Worm (Caenorhabditis elegans) whole organism, young adult: ENCODE data around the gene W10G11.1.

Experiments used
- B0261.1 ChIP-seq: sonication (generic microtip); optimal IDR thresholded peaks from 2 replicates; lab custom pipeline; 2016; ENCODE audit warnings: mild to moderate bottlenecking, missing genetic modification characterization, moderate library complexity, missing compliant biosample characterization
- C06A6.2 ChIP-seq: fragments of 200-800 bp; sonication (Bioruptor generic); conservative IDR thresholded peaks from 2 replicates; pipeline ENCODE4 v1.3.6; 2022; ENCODE audit warnings: missing genetic modification characterization, missing compliant biosample characterization
- D2030.7 ChIP-seq: fragments of 200-800 bp; sonication (Bioruptor generic); IDR thresholded peaks from 2 replicates; pipeline ENCODE4 v1.3.6; 2022; ENCODE audit warnings: missing genetic modification reagents, missing genetic modification characterization, missing compliant biosample characterization
- F10E7.11 ChIP-seq: sonication (generic microtip); optimal IDR thresholded peaks from 2 replicates; lab custom pipeline; 2017; ENCODE audit warnings: mild to moderate bottlenecking, missing genetic modification characterization, moderate library complexity, missing compliant biosample characterization
- F39B2.1 ChIP-seq: fragments of 200-800 bp; sonication (Bioruptor generic); IDR thresholded peaks from 2 replicates; pipeline ENCODE4 v1.3.6; 2022; ENCODE audit warnings: missing genetic modification reagents, missing genetic modification characterization, missing compliant biosample characterization
- F57A8.1 ChIP-seq: fragments of 200-800 bp; sonication (Bioruptor generic); optimal IDR thresholded peaks from 2 replicates; lab custom pipeline; 2018; ENCODE audit warnings: mild to moderate bottlenecking, missing genetic modification characterization, moderate library complexity, missing compliant biosample characterization
- F57C9.4 ChIP-seq: sonication (generic microtip); optimal IDR thresholded peaks from 2 replicates; lab custom pipeline; 2017; ENCODE audit warnings: mild to moderate bottlenecking, missing genetic modification characterization, missing compliant biosample characterization
- K11D2.4 ChIP-seq: fragments of 200-800 bp; sonication (Bioruptor generic); IDR thresholded peaks from 2 replicates; pipeline ENCODE4 v1.3.6; 2022; ENCODE audit warnings: missing genetic modification reagents, missing genetic modification characterization, missing compliant biosample characterization
- Y53G8AR.9 ChIP-seq: fragments of 200-800 bp; sonication (Bioruptor generic); conservative IDR thresholded peaks from 2 replicates; pipeline ENCODE4 v1.3.6; 2022; ENCODE audit warnings: missing genetic modification reagents, missing genetic modification characterization, missing compliant biosample characterization
- Y56A3A.18 ChIP-seq: fragments of 200-800 bp; sonication (Bioruptor generic); IDR thresholded peaks from 2 replicates; pipeline ENCODE4 v1.3.6; 2022; ENCODE audit warnings: missing genetic modification reagents, missing genetic modification characterization, missing compliant biosample characterization
- Y67H2A.10 ChIP-seq: fragments of 200-800 bp; sonication (Bioruptor generic); conservative IDR thresholded peaks from 2 replicates; pipeline ENCODE4 v1.3.6; 2022; ENCODE audit warnings: missing genetic modification reagents, missing genetic modification characterization, missing compliant biosample characterization
- aptf-2 ChIP-seq: fragments of 200-800 bp; sonication (Bioruptor generic); conservative IDR thresholded peaks from 2 replicates; pipeline ENCODE4 v1.3.6; 2022; ENCODE audit warnings: missing genetic modification reagents, missing genetic modification characterization, missing compliant biosample characterization
- attf-5 ChIP-seq: fragments of 200-800 bp; sonication (Bioruptor generic); optimal IDR thresholded peaks from 2 replicates; lab custom pipeline; 2018; ENCODE audit warnings: mild to moderate bottlenecking, missing genetic modification characterization, missing compliant biosample characterization
- bed-2 ChIP-seq: fragments of 200-800 bp; sonication (Bioruptor generic); IDR thresholded peaks from 2 replicates; pipeline ENCODE4 v1.3.6; 2022; ENCODE audit warnings: missing genetic modification reagents, missing genetic modification characterization, missing compliant biosample characterization
- ceh-100 ChIP-seq: fragments of 200-800 bp; sonication (Bioruptor generic); IDR thresholded peaks from 2 replicates; pipeline ENCODE4 v1.3.6; 2022; ENCODE audit warnings: missing genetic modification reagents, missing genetic modification characterization, missing compliant biosample characterization
- ceh-91 ChIP-seq: fragments of 200-800 bp; sonication (Bioruptor generic); IDR thresholded peaks from 2 replicates; pipeline ENCODE4 v1.3.6; 2022; ENCODE audit warnings: missing genetic modification reagents, missing genetic modification characterization, missing compliant biosample characterization
- dpff-1 ChIP-seq: sonication (generic microtip); optimal IDR thresholded peaks from 2 replicates; lab custom pipeline; 2017; ENCODE audit warnings: mild to moderate bottlenecking, missing genetic modification characterization, missing compliant biosample characterization
- dpl-1 ChIP-seq: fragments of 150-350 bp; optimal IDR thresholded peaks from 2 replicates; lab custom pipeline; 2014; ENCODE audit warnings: missing biosample characterization, missing genetic modification reagents, missing genetic modification characterization
- efl-1 ChIP-seq: fragments of 150-350 bp; optimal IDR thresholded peaks from 2 replicates; lab custom pipeline; 2014; ENCODE audit warnings: missing biosample characterization, missing genetic modification reagents, missing genetic modification characterization
- egrh-3 ChIP-seq: fragments of 200-800 bp; sonication (Bioruptor generic); IDR thresholded peaks from 2 replicates; pipeline ENCODE4 v1.3.6; 2022; ENCODE audit warnings: missing genetic modification reagents, missing genetic modification characterization, missing compliant biosample characterization
- him-1 ChIP-seq: sonication (generic microtip); optimal IDR thresholded peaks from 2 replicates; lab custom pipeline; 2016; ENCODE audit warnings: missing genotype, missing genetic modification reagents, missing genetic modification characterization, missing compliant biosample characterization
- hmg-1.2 ChIP-seq: fragments of 200-800 bp; sonication (Bioruptor generic); IDR thresholded peaks from 2 replicates; pipeline ENCODE4 v1.3.6; 2022; ENCODE audit warnings: missing genetic modification reagents, missing genetic modification characterization, missing compliant biosample characterization
- lin-35 ChIP-seq, 3 experiments: fragments of 150-350 bp in 2 of 3; sonication (generic microtip) in 1 of 3; optimal IDR thresholded peaks; 2 replicates each; lab custom pipeline; 2014 to 2018; ENCODE audit warnings: missing biosample characterization in 3 of 3, missing genetic modification characterization in 3 of 3, missing genetic modification reagents in 3 of 3
- madf-6 ChIP-seq: fragments of 200-800 bp; sonication (Bioruptor generic); IDR thresholded peaks from 2 replicates; pipeline ENCODE4 v1.3.6; 2022; ENCODE audit warnings: missing genetic modification reagents, missing genetic modification characterization, missing compliant biosample characterization
- madf-8 ChIP-seq: fragments of 200-800 bp; sonication (Bioruptor generic); conservative IDR thresholded peaks from 2 replicates; pipeline ENCODE4 v1.3.6; 2022; ENCODE audit warnings: missing genetic modification reagents, missing genetic modification characterization, missing compliant biosample characterization
- mes-4 ChIP-seq: sonication (generic microtip); optimal IDR thresholded peaks from 2 replicates; lab custom pipeline; 2016; ENCODE audit warnings: missing genotype, missing genetic modification characterization, missing compliant biosample characterization
- nfya-2 ChIP-seq: fragments of 200-800 bp; sonication (Bioruptor generic); IDR thresholded peaks from 2 replicates; pipeline ENCODE4 v1.3.6; 2022; ENCODE audit warnings: missing genetic modification reagents, missing genetic modification characterization, missing compliant biosample characterization
- nfyb-1 ChIP-seq: fragments of 200-800 bp; sonication (Bioruptor generic); IDR thresholded peaks from 2 replicates; pipeline ENCODE4 v1.3.6; 2022; ENCODE audit warnings: missing genetic modification reagents, missing genetic modification characterization, missing compliant biosample characterization
- nhr-90 ChIP-seq: sonication (generic microtip); optimal IDR thresholded peaks from 2 replicates; lab custom pipeline; 2016; ENCODE audit warnings: missing genotype, mild to moderate bottlenecking, missing genetic modification characterization, missing compliant biosample characterization
- pha-4 ChIP-seq: fragments of 150-350 bp; sonication (generic microtip); optimal IDR thresholded peaks from 2 replicates; lab custom pipeline; 2014; ENCODE audit warnings: missing biosample characterization, missing genetic modification reagents, missing genetic modification characterization
- rcor-1 ChIP-seq: fragments of 200-800 bp; sonication (Bioruptor generic); IDR thresholded peaks from 2 replicates; pipeline ENCODE4 v1.3.6; 2022; ENCODE audit warnings: missing genetic modification reagents, missing genetic modification characterization, missing compliant biosample characterization
- rec-8 ChIP-seq, 2 experiments: sonication (generic microtip); optimal IDR thresholded peaks; 2 replicates each; lab custom pipeline; 2016; ENCODE audit warnings: mild to moderate bottlenecking in 2 of 2, missing genetic modification characterization in 2 of 2, missing genetic modification reagents in 2 of 2, missing genotype in 2 of 2, missing biosample characterization in 1 of 2, missing compliant biosample characterization in 1 of 2, moderate library complexity in 1 of 2
- somi-1 ChIP-seq: fragments of 200-800 bp; sonication (Bioruptor generic); optimal IDR thresholded peaks from 2 replicates; lab custom pipeline; 2018; ENCODE audit warnings: mild to moderate bottlenecking, missing genetic modification characterization, missing compliant biosample characterization
- sptf-2 ChIP-seq: fragments of 200-800 bp; sonication (Bioruptor generic); optimal IDR thresholded peaks from 2 replicates; lab custom pipeline; 2018; ENCODE audit warnings: mild to moderate bottlenecking, missing genetic modification characterization, missing compliant biosample characterization
- tbp1 ChIP-seq: fragments of 200-800 bp; sonication (Bioruptor generic); optimal IDR thresholded peaks from 2 replicates; lab custom pipeline; 2018; ENCODE audit warnings: mild to moderate bottlenecking, missing genetic modification characterization, missing compliant biosample characterization
- zim-3 ChIP-seq: sonication (generic microtip); optimal IDR thresholded peaks from 2 replicates; lab custom pipeline; 2017; ENCODE audit warnings: mild to moderate bottlenecking, missing genetic modification characterization, moderate library complexity, missing compliant biosample characterization
- ztf-18 ChIP-seq: sonication (generic microtip); optimal IDR thresholded peaks from 2 replicates; lab custom pipeline; 2016; ENCODE audit warnings: missing genotype, mild to moderate bottlenecking, missing genetic modification characterization, missing compliant biosample characterization
- ztf-26 ChIP-seq: sonication (generic microtip); optimal IDR thresholded peaks from 2 replicates; lab custom pipeline; 2017; ENCODE audit warnings: missing genetic modification characterization, missing compliant biosample characterization
- ztf-3 ChIP-seq: fragments of 200-800 bp; sonication (Bioruptor generic); optimal IDR thresholded peaks from 2 replicates; lab custom pipeline; 2018; ENCODE audit warnings: mild to moderate bottlenecking, missing genetic modification characterization, missing compliant biosample characterization

W10G11.1 gene

DNA sequence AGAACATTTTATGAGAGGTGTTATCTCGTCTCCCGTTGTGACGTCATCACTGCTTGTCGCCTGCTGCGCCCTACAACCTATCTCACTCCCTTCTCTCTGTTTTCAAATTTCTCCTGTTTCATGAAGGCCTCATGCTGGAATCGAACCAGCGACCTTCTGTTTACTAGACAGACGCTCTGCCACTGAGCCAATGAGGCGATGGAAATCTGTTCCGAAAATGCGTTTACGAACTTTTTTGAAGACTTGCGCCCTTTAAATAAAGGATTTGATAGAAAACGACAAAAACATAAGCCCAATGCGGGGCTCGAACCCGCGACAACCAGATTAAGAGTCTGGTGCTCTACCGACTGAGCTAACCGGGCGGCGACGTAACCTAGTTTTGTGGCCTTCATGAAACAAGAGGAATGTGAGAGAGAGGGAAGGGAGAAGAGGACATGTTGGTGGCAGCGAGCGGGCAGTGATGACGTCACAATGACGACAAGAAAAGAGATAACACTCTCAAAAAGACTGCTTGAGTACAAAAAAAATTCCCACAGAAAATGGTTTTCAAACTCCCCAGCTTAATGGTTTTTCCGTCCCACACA, 41.4 kb downstream of the W10G11.1 start, which contains the start of gene clec-126 (continued):
- TF ChIP-seq F39B2.1, result no peak
- no peak for TF ChIP-seq bed-2
- peak; percentile 50; the same call in 1 of the 2 replicates for TF ChIP-seq C06A6.2 (GFP tag; lab: Robert Waterston, UW)
- peak; percentile 73; the same call in 1 of the 2 replicates for TF ChIP-seq Y56A3A.18
- TF ChIP-seq attf-5 (GFP tag; lab: Kevin White, UChicago), result peak; percentile 80
- no peak for TF ChIP-seq aptf-2 (GFP tag; lab: Robert Waterston, UW)
- TF ChIP-seq F10E7.11 (tag; lab: Kevin White, UChicago), result no peak
- TF ChIP-seq F57C9.4, result no peak
- TF ChIP-seq nfya-2 (GFP tag; lab: Robert Waterston, UW), result no peak
- TF ChIP-seq dpl-1 (GFP tag; lab: Kevin White, UChicago), result peak; percentile 31
- TF ChIP-seq egrh-3 (GFP tag; lab: Robert Waterston, UW), result peak; percentile 54
- peak; percentile 87 for TF ChIP-seq him-1 (tag; lab: Kevin White, UChicago)
- TF ChIP-seq lin-35 (GFP tag; optimal IDR thresholded peaks at IDR 0.05; lab: Kevin White, UChicago), result peak in 1 of 3 experiments; percentile 58
- TF ChIP-seq nfyb-1, result peak; percentile 89
- peak; percentile 54 for TF ChIP-seq F57A8.1 (GFP tag; lab: Kevin White, UChicago)
- TF ChIP-seq ceh-91 (GFP tag; lab: Robert Waterston, UW), result 0 out of 2 replicates have a peak, but pooled peaks have one; percentile 29
- TF ChIP-seq madf-6 (GFP tag; lab: Robert Waterston, UW), result peak; percentile 71
- peak; percentile 12 for TF ChIP-seq efl-1 (GFP tag; lab: Kevin White, UChicago)
- no peak for TF ChIP-seq Y67H2A.10 (GFP tag; lab: Robert Waterston, UW)
- TF ChIP-seq ztf-18, result peak; percentile 77
- peak; percentile 59; the same call in 1 of the 2 replicates for TF ChIP-seq Y53G8AR.9 (GFP tag; lab: Robert Waterston, UW)
- peak; percentile 93 for TF ChIP-seq ztf-26 (tag; lab: Kevin White, UChicago)
- peak; percentile 49 for TF ChIP-seq ceh-100 (GFP tag; lab: Robert Waterston, UW)
- TF ChIP-seq dpff-1 (tag; lab: Kevin White, UChicago), result no peak
- TF ChIP-seq rcor-1 (GFP tag; lab: Robert Waterston, UW), result peak; percentile 59; the same call in 1 of the 2 replicates
- peak; percentile 77 for TF ChIP-seq somi-1 (GFP tag; lab: Kevin White, UChicago)
- TF ChIP-seq rec-8 (tag; optimal IDR thresholded peaks at IDR 0.05; lab: Kevin White, UChicago), result peak; percentile 66 to 75
- TF ChIP-seq nhr-90, result peak; percentile 96

DNA sequence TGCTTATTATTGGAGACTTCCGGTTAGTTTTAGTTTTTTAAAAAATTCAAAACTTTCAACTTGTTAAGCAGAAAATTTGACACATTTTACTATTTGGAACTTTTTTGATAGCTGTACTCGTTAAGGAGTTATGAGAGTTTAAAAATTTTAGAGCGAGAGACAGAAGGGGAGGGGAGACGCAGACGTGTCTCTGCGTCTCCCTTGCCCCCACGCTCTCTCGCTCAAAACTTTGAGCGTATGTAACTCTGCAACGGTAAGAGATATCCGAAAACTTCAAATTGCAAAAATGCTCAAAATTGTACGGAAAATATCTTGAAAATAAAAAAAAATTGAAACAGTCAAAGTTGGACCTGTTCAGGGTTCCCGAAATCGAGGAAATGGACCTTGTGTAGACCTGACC, 44.3 kb downstream of the W10G11.1 start:
- no peak for TF ChIP-seq D2030.7 (GFP tag; lab: Robert Waterston, UW)
- peak; percentile 90 for TF ChIP-seq hmg-1.2 (GFP tag; lab: Robert Waterston, UW)
- no peak for TF ChIP-seq tbp1 (GFP tag; lab: Kevin White, UChicago)

DNA sequence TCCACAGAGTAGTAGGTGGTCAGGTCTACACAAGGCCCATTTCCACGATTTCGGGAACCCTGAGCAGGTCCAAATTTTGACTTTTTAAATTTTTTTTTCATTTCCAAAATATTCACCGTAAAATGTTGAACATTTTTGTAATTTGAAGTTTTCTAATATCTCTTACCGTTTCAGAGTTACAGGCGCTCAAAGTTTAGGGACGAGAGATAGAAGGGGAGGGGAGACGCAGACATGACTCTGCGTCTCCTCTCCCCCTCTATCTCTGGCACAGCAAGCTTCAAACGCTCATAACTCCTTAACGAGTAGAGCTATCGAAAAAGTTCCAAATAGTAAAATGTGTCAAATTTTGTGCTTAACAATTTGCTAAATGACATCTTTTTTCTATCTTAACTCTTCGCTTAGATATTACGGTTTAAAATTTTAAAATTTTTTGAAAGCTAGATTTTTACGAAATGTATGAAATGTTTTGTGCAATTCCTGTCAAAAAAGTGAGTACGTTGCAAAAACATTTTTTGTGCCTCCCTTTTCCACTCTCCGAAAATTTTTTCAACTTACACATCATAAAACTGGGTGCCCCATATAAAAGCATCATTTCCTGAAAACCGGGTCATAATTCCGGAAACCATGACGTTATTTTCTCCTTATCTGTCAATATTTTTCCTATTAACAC, 45.0 kb downstream of the W10G11.1 start, which contains the start of the genes Y49F6B.14 and clec-125:
Gene Y49F6B.14 (minus strand): TSS at position 101 of the 670 bp plus-strand sequence.
Gene clec-125 (plus strand): TSS at position 620 of the 670 bp plus-strand sequence.
- TF ChIP-seq hmg-1.2 (GFP tag; lab: Robert Waterston, UW) (peak; percentile 75), bed-2 (no peak)
- TF ChIP-seq, all 124 proteins: peak for 1

DNA sequence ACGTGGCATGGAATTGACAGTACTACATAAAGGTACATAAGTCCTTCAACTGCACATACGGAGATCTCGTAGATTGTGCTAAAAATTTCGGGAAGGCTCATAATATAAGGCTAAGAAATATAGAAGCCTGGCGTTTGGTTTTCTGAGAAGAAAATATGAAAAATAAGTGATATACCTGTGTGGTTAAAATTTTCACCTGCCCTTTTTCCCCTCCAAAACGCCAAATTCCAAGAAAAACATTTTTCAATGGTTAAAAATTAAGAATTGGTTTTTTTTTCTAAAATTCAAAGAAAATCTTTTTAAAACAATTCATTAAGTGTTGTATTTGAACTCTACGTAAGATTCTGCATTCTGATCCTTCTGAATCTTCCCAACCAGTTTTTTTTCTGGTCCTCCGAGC, 45.9 kb downstream of the W10G11.1 start, which contains the start of gene srz-5:
Gene srz-5 (minus strand): TSS at position 101 of the 400 bp plus-strand sequence.
- TF ChIP-seq madf-8 (no peak), mes-4 (no peak), pha-4 (tag; lab: Kevin White, UChicago) (no peak), dpl-1 (GFP tag; lab: Kevin White, UChicago) (no peak), K11D2.4 (GFP tag; lab: Robert Waterston, UW) (no peak), zim-3 (no peak), B0261.1 (tag; lab: Kevin White, UChicago) (no peak), ztf-3 (GFP tag; lab: Kevin White, UChicago) (no peak), sptf-2 (GFP tag; lab: Kevin White, UChicago) (no peak), egrh-3 (GFP tag; lab: Robert Waterston, UW) (no peak)
